Fruit fly (Drosophila melanogaster) whole organism, wandering third instar larva: ENCODE results near the gene cyc.

ENCODE experiments used
- Abd-B ChIP-seq: fragments of >200 bp; optimal IDR thresholded peaks from 2 replicates; lab custom pipeline; 2017; ENCODE audit warnings: missing biosample characterization, missing genetic modification characterization
- CG9705 ChIP-seq: fragments of 200-800 bp; sonication (Bioruptor generic); optimal IDR thresholded peaks from 2 replicates; lab custom pipeline; 2018; ENCODE audit warnings: missing biosample characterization, mild to moderate bottlenecking, missing genetic modification characterization
- Dfd ChIP-seq: fragments of >200 bp; optimal IDR thresholded peaks from 2 replicates; lab custom pipeline; 2017; ENCODE audit warnings: missing biosample characterization, missing genetic modification characterization
- Hr78 ChIP-seq: fragments of >200 bp; optimal IDR thresholded peaks from 2 replicates; lab custom pipeline; 2017; ENCODE audit warnings: missing biosample characterization, missing genetic modification characterization
- Myc ChIP-seq: fragments of >200 bp; optimal IDR thresholded peaks from 2 replicates; lab custom pipeline; 2017
- dl ChIP-seq, 2 experiments: fragments of 175-275, 200-275 bp in 1 of 2; fragments of 200-275 bp in 1 of 2; sonication (Bioruptor generic); optimal IDR thresholded peaks; lab custom pipeline; 2018; ENCODE audit warnings: mild to moderate bottlenecking in 2 of 2, missing biosample characterization in 2 of 2, missing genetic modification characterization in 2 of 2, moderate library complexity in 2 of 2; ENCODE audit not compliant: partially characterized antibody in 2 of 2, insufficient read depth in 1 of 2
- foxo ChIP-seq, 2 experiments: fragments of 200-800 bp; sonication (Bioruptor generic); optimal IDR thresholded peaks; 2 replicates in 1 of 2; 3 replicates in 1 of 2; lab custom pipeline; 2016 to 2017; ENCODE audit warnings: missing biosample characterization in 2 of 2, missing genetic modification characterization in 2 of 2
- fru ChIP-seq: fragments of 200-800 bp; sonication (Bioruptor generic); optimal IDR thresholded peaks from 3 replicates; lab custom pipeline; 2016; ENCODE audit warnings: missing biosample characterization, mild to moderate bottlenecking, missing genetic modification characterization
- h ChIP-seq: fragments of 200-800 bp; sonication (Bioruptor generic); optimal IDR thresholded peaks from 3 replicates; lab custom pipeline; 2016; ENCODE audit warnings: missing biosample characterization, mild to moderate bottlenecking, missing genetic modification characterization
- jim ChIP-seq: fragments of 175-275, 200-325 bp; sonication (Bioruptor generic); optimal IDR thresholded peaks from 2 replicates; lab custom pipeline; 2016; ENCODE audit warnings: missing biosample characterization, mild to moderate bottlenecking, missing genetic modification characterization
- pan ChIP-seq: fragments of >200 bp; optimal IDR thresholded peaks from 2 replicates; lab custom pipeline; 2017
- psq ChIP-seq: fragments of 200-800 bp; sonication (Bioruptor generic); optimal IDR thresholded peaks from 3 replicates; lab custom pipeline; 2017; ENCODE audit warnings: missing biosample characterization, mild to moderate bottlenecking, missing genetic modification characterization, moderate library complexity
- usp ChIP-seq: fragments of >200 bp; optimal IDR thresholded peaks from 2 replicates; lab custom pipeline; 2017; ENCODE audit warnings: missing biosample characterization, missing genetic modification characterization

DNA sequence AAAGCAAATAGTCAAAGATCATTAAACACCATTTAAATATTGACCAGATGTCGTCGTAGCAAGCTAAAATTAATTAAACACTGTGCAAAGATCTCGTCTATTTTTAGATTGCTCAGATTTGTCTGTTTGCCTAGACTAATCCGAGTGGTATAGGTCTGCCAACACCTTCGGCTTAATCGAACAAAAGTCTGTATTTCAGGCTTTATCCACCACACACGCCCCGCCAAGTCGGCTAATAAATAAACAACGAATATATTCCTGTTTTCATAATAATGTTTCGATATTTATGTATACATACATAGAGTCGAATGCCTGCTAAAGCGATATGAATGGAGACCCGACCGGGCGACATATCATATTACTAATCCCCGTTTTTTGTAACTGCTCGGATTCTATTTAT is 37.2 kb downstream of the cyc start:
- TF ChIP-seq h (GFP tag; lab: Kevin White, UChicago), result no peak
- no peak for TF ChIP-seq Myc
- no peak for TF ChIP-seq foxo (GFP tag; optimal IDR thresholded peaks at IDR 0.05; lab: Kevin White, UChicago)
- TF ChIP-seq usp (GFP tag; lab: Kevin White, UChicago), result no peak
- no peak for TF ChIP-seq Hr78 (GFP tag; lab: Kevin White, UChicago)
- TF ChIP-seq jim (GFP tag; lab: Kevin White, UChicago), result no peak
- no peak for TF ChIP-seq dl (GFP tag; optimal IDR thresholded peaks at IDR 0.05; lab: Kevin White, UChicago; ENCODE audit: insufficient read depth in 1 of 2, partially characterized antibody in 2 of 2)
- TF ChIP-seq fru (GFP tag; lab: Kevin White, UChicago), result no peak
- no peak for TF ChIP-seq Abd-B (GFP tag; lab: Kevin White, UChicago)
- no peak for TF ChIP-seq Dfd (GFP tag; lab: Kevin White, UChicago)
- TF ChIP-seq pan (lab: Kevin White, UChicago), result no peak
- TF ChIP-seq psq (GFP tag; lab: Kevin White, UChicago), result no peak
- no peak for TF ChIP-seq CG9705 (GFP tag; lab: Kevin White, UChicago)
